Worm (Caenorhabditis elegans): Measurements from ENCODE around the gene ugt-3.

ce11 chrV:12763291-12763995 lies 36.6 kb downstream of the ugt-3 start, which contains the start of the genes abcf-1 and scc-3:
- no peak for TF ChIP-seq tra-1 (GFP tag; IDR thresholded peaks at IDR 0.05)
- TF ChIP-seq aly-2 (tag; optimal IDR thresholded peaks at IDR 0.05) = no peak
- TF ChIP-seq nhr-76 (tag; optimal IDR thresholded peaks at IDR 0.05) = no peak
- TF ChIP-seq ama-1 (optimal IDR thresholded peaks at IDR 0.05) = no peak
- no peak for TF ChIP-seq aha-1 (tag)
- no peak for TF ChIP-seq unc-62 (GFP tag; optimal IDR thresholded peaks at IDR 0.05 in 1 of 2)
- no peak for TF ChIP-seq unc-62 (tag; optimal IDR thresholded peaks at IDR 0.05)
- TF ChIP-seq F49E8.2 (tag; optimal IDR thresholded peaks at IDR 0.05; ENCODE audit: borderline replicate concordance) = no peak
- no peak for TF ChIP-seq madf-5 (GFP tag; IDR thresholded peaks at IDR 0.05)
- no peak for TF ChIP-seq nhr-11 (tag; optimal IDR thresholded peaks at IDR 0.05)

Measured in whole organism, L4 larva.